Fruit fly (Drosophila melanogaster) whole organism, pupa: ENCODE results near the gene Mcad.

Experiments
- CG10348 ChIP-seq: fragments of 200-800 bp; sonication (Bioruptor generic); IDR thresholded peaks from 2 replicates; pipeline ENCODE4 v1.3.6; 2022; ENCODE audit warnings: missing biosample characterization, missing genetic modification characterization
- CG14655 ChIP-seq: fragments of 200-800 bp; sonication (Bioruptor generic); optimal IDR thresholded peaks from 3 replicates; lab custom pipeline; 2017; ENCODE audit warnings: mild to moderate bottlenecking, missing biosample characterization, missing genetic modification reagents, missing genetic modification characterization
- CG17806 ChIP-seq: fragments of 200-800 bp; sonication (Bioruptor generic); optimal IDR thresholded peaks from 2 replicates; lab custom pipeline; 2018; ENCODE audit warnings: missing biosample characterization, mild to moderate bottlenecking, missing genetic modification characterization, moderate library complexity
- CG32121 ChIP-seq: fragments of 200-800 bp; sonication (Bioruptor generic); IDR thresholded peaks from 2 replicates; pipeline ENCODE4 v1.3.6; 2022; ENCODE audit warnings: missing biosample characterization, missing genetic modification characterization
- CG34367 ChIP-seq: fragments of 200-800 bp; sonication (Bioruptor generic); optimal IDR thresholded peaks from 2 replicates; lab custom pipeline; 2018; ENCODE audit warnings: missing biosample characterization, mild to moderate bottlenecking, missing genetic modification characterization
- CG8159 ChIP-seq: fragments of 200-800 bp; sonication (Bioruptor generic); optimal IDR thresholded peaks from 3 replicates; lab custom pipeline; 2018; ENCODE audit warnings: missing biosample characterization, mild to moderate bottlenecking, missing genetic modification characterization, moderate library complexity
- CG8301 ChIP-seq: fragments of 200-800 bp; sonication (Bioruptor generic); optimal IDR thresholded peaks from 2 replicates; lab custom pipeline; 2018; ENCODE audit warnings: missing biosample characterization, mild to moderate bottlenecking, missing genetic modification characterization
- CG9948 ChIP-seq: fragments of 200-800 bp; sonication (Bioruptor generic); optimal IDR thresholded peaks from 2 replicates; lab custom pipeline; 2018; ENCODE audit warnings: missing biosample characterization, mild to moderate bottlenecking, missing genetic modification characterization, moderate library complexity
- D1 ChIP-seq: fragments of 200-800 bp; sonication (Bioruptor generic); optimal IDR thresholded peaks from 2 replicates; lab custom pipeline; 2018; ENCODE audit warnings: missing biosample characterization, mild to moderate bottlenecking, missing genetic modification characterization, moderate library complexity
- EcR ChIP-seq: fragments of 200-800 bp; sonication (Bioruptor generic); optimal IDR thresholded peaks from 3 replicates; lab custom pipeline; 2019; ENCODE audit warnings: missing biosample characterization, missing genetic modification characterization, mild to moderate bottlenecking, moderate library complexity, missing genetic modification reagents
- Ets98B ChIP-seq: fragments of 200-800 bp; sonication (Bioruptor generic); IDR thresholded peaks from 2 replicates; pipeline ENCODE4 v1.3.6; 2022; ENCODE audit warnings: missing biosample characterization, missing genetic modification characterization
- Snoo ChIP-seq: fragments of 200-800 bp; sonication (Bioruptor generic); optimal IDR thresholded peaks from 3 replicates; lab custom pipeline; 2017; ENCODE audit warnings: missing biosample characterization, mild to moderate bottlenecking, missing genetic modification characterization, inconsistent platforms
- fd96Ca ChIP-seq: fragments of 200-800 bp; sonication (Bioruptor generic); IDR thresholded peaks from 3 replicates; pipeline ENCODE4 v1.3.6; 2022; ENCODE audit warnings: missing biosample characterization, missing genetic modification characterization

dm6 chr3L:7741953-7742352 lies 22.8 kb downstream of the Mcad start:
- TF ChIP-seq fd96Ca (GFP tag; lab: Robert Waterston, UW) = no peak
- no peak for TF ChIP-seq Ets98B (GFP tag; lab: Robert Waterston, UW)
- no peak for TF ChIP-seq Snoo
- no peak for TF ChIP-seq CG17806 (tag; lab: Kevin White, UChicago)
- no peak for TF ChIP-seq CG8159 (tag; lab: Kevin White, UChicago)
- TF ChIP-seq D1 (tag; lab: Kevin White, UChicago) = no peak
- no peak for TF ChIP-seq CG8301 (tag; lab: Kevin White, UChicago)
- no peak for TF ChIP-seq CG32121 (GFP tag; lab: Robert Waterston, UW)
- TF ChIP-seq EcR (GFP tag; lab: Kevin White, UChicago) = no peak
- no peak for TF ChIP-seq CG10348 (GFP tag; lab: Robert Waterston, UW)
- no peak for TF ChIP-seq CG34367 (tag; lab: Kevin White, UChicago)
- no peak for TF ChIP-seq CG14655
- no peak for TF ChIP-seq CG9948 (tag; lab: Kevin White, UChicago)
